Fruit fly (Drosophila melanogaster): ENCODE results near the gene CG2278.
A peak's percentile ranks its signal among the peaks of the same experiment; 100 is the strongest.

Gene CG2278

DNA sequence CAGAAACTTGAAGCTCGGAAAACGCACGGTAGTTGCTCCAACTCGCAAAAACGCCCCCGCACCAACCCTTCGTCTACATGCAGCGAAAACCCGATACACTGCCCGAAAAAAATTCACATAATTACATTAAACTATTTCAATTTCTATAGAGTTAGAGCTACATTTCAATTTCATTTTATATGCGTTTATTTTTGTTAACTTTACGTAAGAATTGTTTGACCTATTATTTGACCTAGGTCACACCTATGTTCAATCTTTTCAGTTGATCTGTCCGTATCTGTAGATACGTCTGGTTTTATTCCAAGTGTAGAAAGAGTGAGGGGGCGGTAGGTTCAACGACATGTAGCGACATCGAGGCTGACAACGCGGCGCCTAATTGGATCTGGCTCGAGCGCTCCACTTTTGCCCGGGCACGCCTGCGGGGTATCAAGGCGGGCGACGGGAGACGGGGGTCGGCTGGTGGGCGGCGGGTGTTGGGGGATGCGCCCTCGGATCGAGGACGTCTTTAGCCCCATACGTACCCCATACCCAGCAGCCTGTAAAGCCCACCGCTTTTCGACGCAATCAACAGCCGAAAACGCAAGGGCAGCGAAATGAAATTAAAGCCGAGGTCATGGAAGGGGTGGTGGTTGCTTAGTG lies 32.8 kb upstream of the CG2278 start:
- TF ChIP-seq CG17806 (tag; optimal IDR thresholded peaks at IDR 0.05) (peak; percentile 29), gl (tag; optimal IDR thresholded peaks at IDR 0.05) (no peak), CG15710 (tag; optimal IDR thresholded peaks at IDR 0.05) (peak; percentile 25), CG8159 (tag; optimal IDR thresholded peaks at IDR 0.05) (peak; percentile 37), CG14655 (GFP tag; optimal IDR thresholded peaks at IDR 0.05) (peak; percentile 47), CG8301 (tag; optimal IDR thresholded peaks at IDR 0.05) (peak; percentile 20), Pif1B (GFP tag; optimal IDR thresholded peaks at IDR 0.05) (no peak), CG9948 (tag; optimal IDR thresholded peaks at IDR 0.05) (peak; percentile 19), Ets98B (GFP tag; IDR thresholded peaks at IDR 0.05) (peak; percentile 28; the same call in 1 of the 2 replicates), Pif1A (GFP tag; optimal IDR thresholded peaks at IDR 0.05) (peak; percentile 23), Snoo (tag; optimal IDR thresholded peaks at IDR 0.05) (no peak), CG10348 (GFP tag; IDR thresholded peaks at IDR 0.05) (no peak), EcR (GFP tag; optimal IDR thresholded peaks at IDR 0.05) (peak; percentile 73), D1 (tag; optimal IDR thresholded peaks at IDR 0.05) (no peak), CG32121 (GFP tag; IDR thresholded peaks at IDR 0.05) (no peak), CG4496 (GFP tag; IDR thresholded peaks at IDR 0.05) (peak; percentile 46; the same call in 2 of the 3 replicates)

DNA sequence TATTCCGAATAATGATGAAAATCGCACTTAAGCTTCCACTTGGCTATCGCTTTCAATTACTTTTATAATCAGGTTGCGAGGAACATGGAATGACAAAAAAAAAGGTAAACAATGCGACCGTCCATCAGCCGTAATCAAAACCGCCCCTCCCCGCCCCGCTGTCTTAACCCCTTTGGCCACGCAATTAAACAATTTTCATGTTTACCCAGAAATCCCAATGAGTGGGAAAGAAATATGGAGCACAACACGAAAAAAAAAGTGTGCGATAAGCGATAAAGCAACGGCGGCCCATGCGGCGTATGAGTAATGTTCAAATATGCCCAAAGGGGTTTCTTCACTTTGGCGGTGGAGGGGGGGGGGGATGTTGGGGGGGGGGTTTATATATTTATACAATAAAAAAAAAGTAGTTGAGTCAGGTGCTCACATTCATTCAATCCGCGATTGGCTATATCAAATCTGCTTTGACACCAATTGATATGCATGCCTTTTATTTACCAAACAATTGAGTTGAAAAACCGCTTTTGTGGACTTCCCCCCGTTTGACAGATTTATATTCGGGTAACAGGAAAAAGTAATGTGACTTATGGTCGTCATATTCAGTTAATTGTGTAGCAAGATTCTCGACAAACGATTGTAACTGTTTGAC lies 29.0 kb upstream of the CG2278 start:
- 0 out of 3 replicates have a peak, but pooled peaks have one; percentile 11 for TF ChIP-seq fd96Ca (GFP tag; IDR thresholded peaks at IDR 0.05)
- TF ChIP-seq Pif1B (GFP tag; optimal IDR thresholded peaks at IDR 0.05), result no peak
- no peak for TF ChIP-seq CG13204 (GFP tag; optimal IDR thresholded peaks at IDR 0.05)
- no peak for TF ChIP-seq CG17806 (tag; optimal IDR thresholded peaks at IDR 0.05)
- no peak for TF ChIP-seq gl (tag; optimal IDR thresholded peaks at IDR 0.05)
- no peak for TF ChIP-seq Ets98B (GFP tag; IDR thresholded peaks at IDR 0.05)
- no peak for TF ChIP-seq CG32121 (GFP tag; IDR thresholded peaks at IDR 0.05)
- TF ChIP-seq CG15710 (tag; optimal IDR thresholded peaks at IDR 0.05), result no peak
- TF ChIP-seq CG9948 (tag; optimal IDR thresholded peaks at IDR 0.05), result no peak

DNA sequence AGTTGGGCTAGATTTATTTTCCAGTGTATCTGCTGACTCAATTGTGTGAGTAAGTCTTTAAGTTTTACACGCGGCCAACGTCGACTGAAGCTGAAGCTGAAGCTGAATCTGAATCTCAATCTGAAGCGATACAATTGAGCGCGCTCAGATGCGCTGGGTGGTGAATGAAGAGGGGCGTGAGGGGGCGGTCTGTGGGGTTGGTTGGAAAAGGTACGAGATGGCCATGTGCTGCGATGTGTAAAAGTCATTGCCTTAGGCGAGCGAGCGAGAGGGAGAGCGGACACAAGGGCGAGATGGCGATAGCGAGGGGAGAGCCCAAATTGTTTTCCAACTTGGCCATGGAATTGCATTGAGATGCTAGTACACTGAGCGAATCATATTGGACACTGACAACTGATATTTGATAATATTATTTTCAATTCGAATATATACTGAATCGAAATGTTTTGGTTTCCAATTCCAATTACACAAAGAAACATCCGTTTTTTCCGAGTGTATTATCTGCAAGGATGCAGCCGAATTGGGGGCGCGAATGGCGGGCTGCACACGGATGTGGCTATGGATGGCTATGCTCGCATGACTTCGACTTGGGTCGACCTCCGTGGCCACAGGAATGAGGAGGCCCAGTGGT lies 26.6 kb upstream of the CG2278 start:
- peak; percentile 55 for TF ChIP-seq rn (GFP tag; IDR thresholded peaks at IDR 0.05)
- TF ChIP-seq D1 (tag; optimal IDR thresholded peaks at IDR 0.05), result no peak
- peak; percentile 81 for TF ChIP-seq CG13204 (GFP tag; optimal IDR thresholded peaks at IDR 0.05)
- peak; percentile 67 for TF ChIP-seq CG34367 (tag; optimal IDR thresholded peaks at IDR 0.05)
- peak; percentile 58 for TF ChIP-seq CG32121 (GFP tag; IDR thresholded peaks at IDR 0.05)
- peak; percentile 69 for TF ChIP-seq CG17806 (tag; optimal IDR thresholded peaks at IDR 0.05)
- peak; percentile 66 for TF ChIP-seq CG9948 (tag; optimal IDR thresholded peaks at IDR 0.05)
- TF ChIP-seq Snoo (tag; optimal IDR thresholded peaks at IDR 0.05), result peak; percentile 63
- TF ChIP-seq EcR (GFP tag; optimal IDR thresholded peaks at IDR 0.05), result peak; percentile 69
- TF ChIP-seq CG12605 (GFP tag; IDR thresholded peaks at IDR 0.05), result peak; percentile 83
- TF ChIP-seq fd96Ca (GFP tag; IDR thresholded peaks at IDR 0.05), result peak; percentile 82
- TF ChIP-seq CG8301 (tag; optimal IDR thresholded peaks at IDR 0.05), result peak; percentile 68
- TF ChIP-seq CG8159 (tag; optimal IDR thresholded peaks at IDR 0.05), result peak; percentile 55
- TF ChIP-seq Pif1A (GFP tag; optimal IDR thresholded peaks at IDR 0.05), result peak; percentile 70
- TF ChIP-seq Ets98B (GFP tag; IDR thresholded peaks at IDR 0.05), result peak; percentile 79
- TF ChIP-seq CG10348 (GFP tag; IDR thresholded peaks at IDR 0.05), result 0 out of 2 replicates have a peak, but pooled peaks have one; percentile 31
- TF ChIP-seq CG4496 (GFP tag; IDR thresholded peaks at IDR 0.05), result peak; percentile 89
- TF ChIP-seq gl (tag; optimal IDR thresholded peaks at IDR 0.05), result peak; percentile 19
- peak; percentile 55 for TF ChIP-seq CG15710 (tag; optimal IDR thresholded peaks at IDR 0.05)
- peak; percentile 75 for TF ChIP-seq Pif1B (GFP tag; optimal IDR thresholded peaks at IDR 0.05)
- TF ChIP-seq CG14655 (GFP tag; optimal IDR thresholded peaks at IDR 0.05), result peak; percentile 80

DNA sequence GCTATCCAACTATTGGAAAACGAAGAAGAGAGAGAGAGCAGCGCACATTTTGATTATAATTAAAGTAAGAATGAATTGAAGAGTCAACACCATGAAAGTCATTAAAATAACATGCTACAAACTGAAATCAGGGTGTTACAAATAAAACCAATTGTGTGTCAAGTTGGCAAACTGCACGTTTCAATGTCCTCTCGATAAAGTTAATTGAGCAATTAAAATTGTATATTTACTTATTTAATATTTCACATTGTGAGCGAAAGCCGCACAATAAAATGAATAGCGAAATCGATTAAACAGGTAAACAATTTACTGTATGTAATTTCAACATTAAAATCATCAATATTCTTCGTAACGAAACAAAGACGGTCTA lies 26.1 kb upstream of the CG2278 start:
- TF ChIP-seq Pif1B (GFP tag; optimal IDR thresholded peaks at IDR 0.05) (no peak), fd96Ca (GFP tag; IDR thresholded peaks at IDR 0.05) (no peak), CG14655 (GFP tag; optimal IDR thresholded peaks at IDR 0.05) (peak; percentile 51), CG15710 (tag; optimal IDR thresholded peaks at IDR 0.05) (no peak), CG8301 (tag; optimal IDR thresholded peaks at IDR 0.05) (peak; percentile 24), Pif1A (GFP tag; optimal IDR thresholded peaks at IDR 0.05) (no peak), CG34367 (tag; optimal IDR thresholded peaks at IDR 0.05) (no peak), CG32121 (GFP tag; IDR thresholded peaks at IDR 0.05) (no peak), Snoo (tag; optimal IDR thresholded peaks at IDR 0.05) (peak; percentile 25), CG8159 (tag; optimal IDR thresholded peaks at IDR 0.05) (peak; percentile 38), CG9948 (tag; optimal IDR thresholded peaks at IDR 0.05) (peak; percentile 23), D1 (tag; optimal IDR thresholded peaks at IDR 0.05) (no peak), CG10348 (GFP tag; IDR thresholded peaks at IDR 0.05) (no peak), EcR (GFP tag; optimal IDR thresholded peaks at IDR 0.05) (no peak)

DNA sequence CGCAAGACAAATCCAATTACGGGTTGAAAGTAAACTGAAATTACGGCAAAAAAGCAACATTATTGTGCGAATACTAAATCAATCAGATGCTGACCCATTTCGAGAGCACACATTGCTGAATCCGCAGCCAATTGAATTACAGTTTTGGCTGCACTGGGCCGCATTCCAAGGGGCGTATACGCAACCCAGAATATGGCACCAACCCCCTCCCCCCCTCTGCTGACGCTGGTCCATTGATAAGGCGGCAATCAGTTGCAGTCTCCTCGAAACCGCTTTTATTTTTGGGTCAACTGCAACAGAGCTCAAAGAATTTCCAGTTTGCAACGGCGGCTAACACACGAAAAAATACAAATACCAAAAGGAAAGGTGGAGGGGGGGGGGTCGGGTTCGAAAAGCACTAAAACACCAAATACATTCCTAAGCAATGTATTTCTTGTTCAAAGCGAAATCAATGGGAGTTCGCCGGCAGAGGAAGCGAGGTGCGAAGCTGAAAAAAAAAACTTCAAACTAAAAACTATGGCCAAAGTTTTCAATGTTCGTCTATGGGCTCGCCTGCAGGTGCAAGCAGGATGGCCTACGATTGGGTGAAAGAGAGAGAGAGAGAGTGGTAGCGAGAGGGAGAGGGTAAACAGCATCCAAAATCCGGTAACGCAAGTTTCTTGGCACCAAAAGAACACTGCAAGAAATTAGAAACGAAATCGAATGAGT lies 25.5 kb upstream of the CG2278 start:
- no peak for TF ChIP-seq D1 (tag; optimal IDR thresholded peaks at IDR 0.05)
- TF ChIP-seq CG8301 (tag; optimal IDR thresholded peaks at IDR 0.05), result no peak
- no peak for TF ChIP-seq Ets98B (GFP tag; IDR thresholded peaks at IDR 0.05)
- TF ChIP-seq CG32121 (GFP tag; IDR thresholded peaks at IDR 0.05), result no peak
- no peak for TF ChIP-seq CG10348 (GFP tag; IDR thresholded peaks at IDR 0.05)
- TF ChIP-seq CG34367 (tag; optimal IDR thresholded peaks at IDR 0.05), result no peak
- TF ChIP-seq Pif1A (GFP tag; optimal IDR thresholded peaks at IDR 0.05), result no peak
- TF ChIP-seq CG8159 (tag; optimal IDR thresholded peaks at IDR 0.05), result no peak
- no peak for TF ChIP-seq CG9948 (tag; optimal IDR thresholded peaks at IDR 0.05)
- TF ChIP-seq CG13204 (GFP tag; optimal IDR thresholded peaks at IDR 0.05), result no peak
- TF ChIP-seq rn (GFP tag; IDR thresholded peaks at IDR 0.05), result no peak
- no peak for TF ChIP-seq CG12605 (GFP tag; IDR thresholded peaks at IDR 0.05)
- TF ChIP-seq CG17806 (tag; optimal IDR thresholded peaks at IDR 0.05), result no peak
- TF ChIP-seq EcR (GFP tag; optimal IDR thresholded peaks at IDR 0.05), result no peak

All from whole organism, pupa.